Worm (Caenorhabditis elegans) whole organism, late embryonic: ENCODE measurements around the gene F42A6.1.
A peak's percentile ranks its signal among the peaks of the same experiment; 100 is the strongest.

ENCODE experiments used
- C38D4.7 ChIP-seq: fragments of 200-800 bp; sonication (Bioruptor generic); optimal IDR thresholded peaks from 2 replicates; lab custom pipeline; 2018; ENCODE audit warnings: mild to moderate bottlenecking, missing genetic modification characterization, moderate library complexity, missing compliant biosample characterization
- F13H6.1 ChIP-seq: sonication (generic microtip); optimal IDR thresholded peaks from 2 replicates; lab custom pipeline; 2016; ENCODE audit warnings: missing genetic modification characterization, missing compliant biosample characterization
- K02D7.2 ChIP-seq: sonication (generic microtip); optimal IDR thresholded peaks from 2 replicates; lab custom pipeline; 2017; ENCODE audit warnings: mild to moderate bottlenecking, missing genetic modification characterization, missing compliant biosample characterization
- K09A11.1 ChIP-seq: sonication (generic microtip); optimal IDR thresholded peaks from 2 replicates; lab custom pipeline; 2017; ENCODE audit warnings: antibody characterized with exemption, mild to moderate bottlenecking, missing genetic modification characterization, missing compliant biosample characterization; ENCODE audit not compliant: insufficient read depth
- Y22D7AL.16 ChIP-seq: sonication (generic microtip); optimal IDR thresholded peaks from 2 replicates; lab custom pipeline; 2016; ENCODE audit warnings: missing genetic modification characterization, missing compliant biosample characterization
- ahr-1 ChIP-seq: sonication (generic microtip); optimal IDR thresholded peaks from 2 replicates; lab custom pipeline; 2016; ENCODE audit warnings: missing genetic modification characterization, missing compliant biosample characterization
- ceh-14 ChIP-seq: sonication (generic microtip); optimal IDR thresholded peaks from 2 replicates; lab custom pipeline; 2016; ENCODE audit warnings: missing genotype, missing genetic modification characterization, missing compliant biosample characterization
- ceh-18 ChIP-seq: sonication (generic microtip); optimal IDR thresholded peaks from 2 replicates; lab custom pipeline; 2016; ENCODE audit warnings: missing genetic modification characterization, missing compliant biosample characterization
- ceh-2 ChIP-seq: sonication (generic microtip); optimal IDR thresholded peaks from 2 replicates; lab custom pipeline; 2016; ENCODE audit warnings: missing genotype, missing genetic modification characterization, missing compliant biosample characterization
- ceh-22 ChIP-seq: sonication (generic microtip); optimal IDR thresholded peaks from 2 replicates; lab custom pipeline; 2017; ENCODE audit warnings: missing biosample characterization, missing genetic modification characterization
- ceh-24 ChIP-seq: sonication (generic microtip); optimal IDR thresholded peaks from 2 replicates; lab custom pipeline; 2016; ENCODE audit warnings: mild to moderate bottlenecking, missing genetic modification characterization, missing compliant biosample characterization
- ceh-31 ChIP-seq: sonication (generic microtip); optimal IDR thresholded peaks from 2 replicates; lab custom pipeline; 2016; ENCODE audit warnings: missing genetic modification characterization, missing compliant biosample characterization
- ceh-34 ChIP-seq: sonication (generic microtip); optimal IDR thresholded peaks from 2 replicates; lab custom pipeline; 2016; ENCODE audit warnings: mild to moderate bottlenecking, missing genetic modification characterization, missing compliant biosample characterization
- ceh-48 ChIP-seq: sonication (generic microtip); optimal IDR thresholded peaks from 2 replicates; lab custom pipeline; 2016; ENCODE audit warnings: missing genetic modification characterization, inconsistent platforms, missing compliant biosample characterization
- che-1 ChIP-seq: sonication (generic microtip); optimal IDR thresholded peaks from 2 replicates; lab custom pipeline; 2016; ENCODE audit warnings: mild to moderate bottlenecking, missing genetic modification characterization, missing compliant biosample characterization
- dmd-4 ChIP-seq: sonication (generic microtip); optimal IDR thresholded peaks from 2 replicates; lab custom pipeline; 2016; ENCODE audit warnings: borderline replicate concordance, missing genetic modification characterization, missing compliant biosample characterization
- dve-1 ChIP-seq: sonication (generic microtip); optimal IDR thresholded peaks from 2 replicates; lab custom pipeline; 2017; ENCODE audit warnings: antibody characterized with exemption, mild to moderate bottlenecking, missing genetic modification characterization, missing compliant biosample characterization
- elt-4 ChIP-seq: sonication (generic microtip); optimal IDR thresholded peaks from 2 replicates; lab custom pipeline; 2016; ENCODE audit warnings: missing genetic modification characterization, missing compliant biosample characterization
- ets-4 ChIP-seq: sonication (generic microtip); optimal IDR thresholded peaks from 2 replicates; lab custom pipeline; 2016; ENCODE audit warnings: missing genetic modification characterization, missing compliant biosample characterization
- fax-1 ChIP-seq: sonication (generic microtip); optimal IDR thresholded peaks from 2 replicates; lab custom pipeline; 2016; ENCODE audit warnings: missing genotype, missing genetic modification characterization, missing compliant biosample characterization
- fkh-6 ChIP-seq: sonication (generic microtip); optimal IDR thresholded peaks from 2 replicates; lab custom pipeline; 2016; ENCODE audit warnings: missing genetic modification characterization, missing compliant biosample characterization
- hlh-13 ChIP-seq: fragments of 200-800 bp; sonication (Bioruptor generic); optimal IDR thresholded peaks from 2 replicates; lab custom pipeline; 2018; ENCODE audit warnings: mild to moderate bottlenecking, missing genetic modification characterization, missing compliant biosample characterization
- hlh-8 ChIP-seq: sonication (generic microtip); optimal IDR thresholded peaks from 2 replicates; lab custom pipeline; 2016; ENCODE audit warnings: missing genotype, missing genetic modification characterization, missing compliant biosample characterization
- lim-6 ChIP-seq: sonication (generic microtip); optimal IDR thresholded peaks from 2 replicates; lab custom pipeline; 2016; ENCODE audit warnings: missing genetic modification characterization, missing compliant biosample characterization
- nfya-1 ChIP-seq: sonication (generic microtip); optimal IDR thresholded peaks from 2 replicates; lab custom pipeline; 2017; ENCODE audit warnings: missing genetic modification characterization, mild to moderate bottlenecking, missing compliant biosample characterization, antibody characterized with exemption, moderate library complexity
- pag-3 ChIP-seq: sonication (generic microtip); optimal IDR thresholded peaks from 2 replicates; lab custom pipeline; 2016; ENCODE audit warnings: missing compliant biosample characterization, missing genetic modification characterization, borderline replicate concordance
- pat-9 ChIP-seq: fragments of 200-800 bp; sonication (Bioruptor generic); optimal IDR thresholded peaks from 2 replicates; lab custom pipeline; 2018; ENCODE audit warnings: mild to moderate bottlenecking, missing genetic modification characterization, moderate library complexity, missing compliant biosample characterization
- ref-2 ChIP-seq: sonication (generic microtip); optimal IDR thresholded peaks from 2 replicates; lab custom pipeline; 2016; ENCODE audit warnings: missing genetic modification characterization, missing compliant biosample characterization
- sox-2 ChIP-seq: fragments of 200-800 bp; sonication (Bioruptor generic); IDR thresholded peaks from 2 replicates; pipeline ENCODE4 v1.3.6; 2022; ENCODE audit warnings: missing genetic modification reagents, missing genetic modification characterization, missing compliant biosample characterization
- sox-4 ChIP-seq: sonication (generic microtip); optimal IDR thresholded peaks from 2 replicates; lab custom pipeline; 2017; ENCODE audit warnings: mild to moderate bottlenecking, missing genetic modification characterization, inconsistent platforms, missing compliant biosample characterization
- syd-9 ChIP-seq: sonication (generic microtip); optimal IDR thresholded peaks from 2 replicates; lab custom pipeline; 2016; ENCODE audit warnings: mild to moderate bottlenecking, missing genetic modification characterization, moderate library complexity, missing compliant biosample characterization
- tbx-2 ChIP-seq: sonication (generic microtip); optimal IDR thresholded peaks from 2 replicates; lab custom pipeline; 2016; ENCODE audit warnings: missing genetic modification characterization, missing compliant biosample characterization
- tbx-7 ChIP-seq: sonication (generic microtip); optimal IDR thresholded peaks from 2 replicates; lab custom pipeline; 2016; ENCODE audit warnings: missing genotype, missing genetic modification characterization, missing compliant biosample characterization
- ttx-3 ChIP-seq: sonication (generic microtip); optimal IDR thresholded peaks from 2 replicates; lab custom pipeline; 2016; ENCODE audit warnings: missing genetic modification reagents, missing genetic modification characterization, missing compliant biosample characterization
- unc-3 ChIP-seq, 2 experiments: fragments of 200-800 bp in 1 of 2; sonication (Bioruptor generic) in 1 of 2; sonication (generic microtip) in 1 of 2; conservative IDR thresholded peaks in 1 of 2; optimal IDR thresholded peaks in 1 of 2; 2 replicates each; pipeline versions ENCODE4 v1.3.6 to Lab custom; 2016 to 2022; ENCODE audit warnings: missing compliant biosample characterization in 2 of 2, missing genetic modification characterization in 2 of 2, missing genetic modification reagents in 1 of 2
- unc-42 ChIP-seq: sonication (generic microtip); optimal IDR thresholded peaks from 2 replicates; lab custom pipeline; 2016; ENCODE audit warnings: missing genotype, missing genetic modification characterization, missing compliant biosample characterization
- unc-55 ChIP-seq: sonication (generic microtip); optimal IDR thresholded peaks from 2 replicates; lab custom pipeline; 2017; ENCODE audit warnings: missing biosample characterization, missing genetic modification reagents, missing genetic modification characterization
- unc-86 ChIP-seq: sonication (generic microtip); optimal IDR thresholded peaks from 2 replicates; lab custom pipeline; 2016; ENCODE audit warnings: missing genetic modification characterization, missing compliant biosample characterization

Gene F42A6.1

DNA sequence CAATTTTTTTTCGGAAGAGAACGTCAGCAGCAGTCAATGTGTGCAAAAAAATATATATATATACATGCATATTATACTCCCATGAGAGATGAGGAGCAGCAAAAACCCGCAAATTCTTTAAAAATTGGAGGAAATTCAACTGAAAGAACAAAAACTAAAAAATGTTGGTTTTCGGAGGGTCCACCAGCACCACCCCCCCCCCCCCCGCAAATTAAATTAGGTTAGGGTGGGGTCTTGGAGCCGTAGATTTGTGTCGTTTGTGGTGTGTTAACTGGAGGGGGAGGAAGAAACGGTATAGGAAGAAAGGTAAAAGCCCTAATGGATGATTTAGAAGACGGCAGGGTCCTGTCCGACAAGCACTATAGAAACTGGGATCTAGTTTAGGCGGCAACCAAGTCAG, 6.5 kb upstream of the F42A6.1 start:
- TF ChIP-seq unc-3 (GFP tag; conservative IDR thresholded peaks at IDR 0.05; lab: Robert Waterston, UW) = no peak
- no peak for TF ChIP-seq unc-3 (tag; optimal IDR thresholded peaks at IDR 0.05; lab: Kevin White, UChicago)
- no peak for TF ChIP-seq che-1 (tag; lab: Kevin White, UChicago)
- TF ChIP-seq dve-1 = no peak
- no peak for TF ChIP-seq fax-1 (tag; lab: Kevin White, UChicago)
- no peak for TF ChIP-seq ceh-22
- TF ChIP-seq hlh-13 = no peak
- TF ChIP-seq ets-4 (tag; lab: Kevin White, UChicago) = no peak
- no peak for TF ChIP-seq unc-86 (tag; lab: Kevin White, UChicago)
- TF ChIP-seq lim-6 (tag; lab: Kevin White, UChicago) = no peak
- TF ChIP-seq dmd-4 (tag; lab: Kevin White, UChicago) = no peak
- TF ChIP-seq ttx-3 (tag; lab: Kevin White, UChicago) = no peak
- TF ChIP-seq ceh-34 (tag; lab: Kevin White, UChicago) = no peak
- no peak for TF ChIP-seq F13H6.1 (tag; lab: Kevin White, UChicago)
- TF ChIP-seq ceh-24 = no peak
- no peak for TF ChIP-seq sox-2 (GFP tag; lab: Robert Waterston, UW)
- no peak for TF ChIP-seq pag-3
- TF ChIP-seq ref-2 (tag; lab: Kevin White, UChicago) = no peak
- TF ChIP-seq ceh-14 (tag; lab: Kevin White, UChicago) = no peak

ce11 chrIV:3349977-3350580, 4.8 kb upstream of the F42A6.1 start, which contains the start of gene elks-1:
Gene elks-1, minus strand, starts transcription at chrIV:3350027.
- no peak for TF ChIP-seq pat-9 (tag; lab: Kevin White, UChicago)
- TF ChIP-seq che-1 (tag; lab: Kevin White, UChicago) = no peak
- TF ChIP-seq ceh-48 (tag; lab: Kevin White, UChicago) = no peak
- TF ChIP-seq fkh-6 (tag; lab: Kevin White, UChicago) = no peak
- TF ChIP-seq tbx-2 (tag; lab: Kevin White, UChicago) = peak; percentile 17
- no peak for TF ChIP-seq C38D4.7
- TF ChIP-seq ceh-31 = peak; percentile 11
- TF ChIP-seq tbx-7 = no peak
- TF ChIP-seq ceh-18 = no peak
- no peak for TF ChIP-seq syd-9 (tag; lab: Kevin White, UChicago)
- no peak for TF ChIP-seq K09A11.1 (tag; lab: Kevin White, UChicago)
- TF ChIP-seq hlh-13 = no peak
- TF ChIP-seq sox-4 (tag; lab: Kevin White, UChicago) = no peak
- no peak for TF ChIP-seq dmd-4 (tag; lab: Kevin White, UChicago)
- no peak for TF ChIP-seq unc-55 (GFP tag; lab: Kevin White, UChicago)
- no peak for TF ChIP-seq lim-6 (tag; lab: Kevin White, UChicago)
- TF ChIP-seq ref-2 (tag; lab: Kevin White, UChicago) = peak; percentile 28
- no peak for TF ChIP-seq fax-1 (tag; lab: Kevin White, UChicago)
- TF ChIP-seq nfya-1 (tag; lab: Kevin White, UChicago) = peak; percentile 53
- no peak for TF ChIP-seq elt-4
- TF ChIP-seq ahr-1 (tag; lab: Kevin White, UChicago) = no peak
- peak; percentile 27 for TF ChIP-seq ceh-34 (tag; lab: Kevin White, UChicago)

DNA sequence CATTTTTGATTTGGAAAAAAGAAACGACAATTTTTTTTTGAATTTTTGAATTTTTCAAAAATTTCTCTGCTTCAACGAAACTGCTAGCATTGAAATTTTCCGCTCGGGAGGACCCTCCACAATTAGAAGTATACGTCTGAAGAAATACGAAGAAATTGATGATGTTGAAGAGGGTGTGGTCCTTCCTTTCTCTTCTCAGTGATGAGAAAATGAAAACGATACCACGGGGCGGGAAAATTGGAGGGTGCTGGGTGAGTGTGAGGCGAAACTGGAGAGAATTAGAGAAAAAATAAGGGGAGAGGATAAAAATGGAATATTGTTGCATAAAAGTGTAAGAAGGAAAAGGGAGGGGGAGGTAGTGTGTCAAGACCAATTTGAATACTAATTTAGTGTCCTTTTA, 2.8 kb upstream of the F42A6.1 start:
- no peak for TF ChIP-seq ceh-2 (tag; lab: Kevin White, UChicago)
- no peak for TF ChIP-seq Y22D7AL.16 (tag; lab: Kevin White, UChicago)
- TF ChIP-seq K02D7.2 = no peak
- peak; percentile 12 for TF ChIP-seq unc-42
- TF ChIP-seq ref-2 (tag; lab: Kevin White, UChicago) = peak; percentile 27
- no peak for TF ChIP-seq hlh-8 (tag; lab: Kevin White, UChicago)
- TF ChIP-seq, all 69 proteins: peak for 2
